Worm (Caenorhabditis elegans): ENCODE data around the gene F31D4.2.

- no peak for TF ChIP-seq dao-5 (tag; optimal IDR thresholded peaks at IDR 0.05)
- TF ChIP-seq him-1 (tag; optimal IDR thresholded peaks at IDR 0.05) = no peak
These were observed 14.9 kb downstream of the F31D4.2 start for ce11 chrV:20830409-20830808.
